Fruit fly (Drosophila melanogaster): ENCODE results near the gene Vps2.
A peak's percentile ranks its signal among the peaks of the same experiment; 100 is the strongest.

The Vps2 gene

dm6 chr3R:26008892-26009539 is 43.6 kb upstream of the Vps2 start (continued):
- TF ChIP-seq Vsx2 (GFP tag; optimal IDR thresholded peaks at IDR 0.05; ENCODE audit: partially characterized antibody) (no peak), CrebA (GFP tag; optimal IDR thresholded peaks at IDR 0.05; ENCODE audit: borderline replicate concordance) (peak; percentile 39), usp (GFP tag; optimal IDR thresholded peaks at IDR 0.05) (no peak), OdsH (GFP tag; optimal IDR thresholded peaks at IDR 0.05) (peak; percentile 98), psq (GFP tag; optimal IDR thresholded peaks at IDR 0.05) (peak; percentile 94), Dfd (GFP tag; optimal IDR thresholded peaks at IDR 0.05) (no peak), GATAd (GFP tag; optimal IDR thresholded peaks at IDR 0.05) (no peak), ey (GFP tag; optimal IDR thresholded peaks at IDR 0.05) (peak; percentile 98)

dm6 chr3R:26009766-26010414 is 42.7 kb upstream of the Vps2 start:
- TF ChIP-seq lola (GFP tag; optimal IDR thresholded peaks at IDR 0.05) = no peak
- TF ChIP-seq CG9705 (GFP tag; optimal IDR thresholded peaks at IDR 0.05) = no peak
- TF ChIP-seq fru (GFP tag; optimal IDR thresholded peaks at IDR 0.05) = no peak
- TF ChIP-seq psq (GFP tag; optimal IDR thresholded peaks at IDR 0.05) = no peak
- no peak for TF ChIP-seq rgr (GFP tag; optimal IDR thresholded peaks at IDR 0.05)
- TF ChIP-seq jim (GFP tag; optimal IDR thresholded peaks at IDR 0.05) = no peak
- no peak for TF ChIP-seq Hr83 (GFP tag; optimal IDR thresholded peaks at IDR 0.05; ENCODE audit: poor library complexity, severe bottlenecking)
- TF ChIP-seq dmrt93B (GFP tag; optimal IDR thresholded peaks at IDR 0.05) = no peak

- TF ChIP-seq woc (GFP tag; optimal IDR thresholded peaks at IDR 0.05) (peak; percentile 8), dl (GFP tag; optimal IDR thresholded peaks at IDR 0.05; ENCODE audit: insufficient read depth in 1 of 2, partially characterized antibody in 2 of 2) (no peak), CrebA (GFP tag; optimal IDR thresholded peaks at IDR 0.05; ENCODE audit: borderline replicate concordance) (peak; percentile 33), usp (GFP tag; optimal IDR thresholded peaks at IDR 0.05) (no peak), sage (GFP tag; optimal IDR thresholded peaks at IDR 0.05) (no peak), foxo (GFP tag; optimal IDR thresholded peaks at IDR 0.05) (no peak), brk (GFP tag; optimal IDR thresholded peaks at IDR 0.05) (no peak), Hr78 (GFP tag; optimal IDR thresholded peaks at IDR 0.05) (no peak), OdsH (GFP tag; optimal IDR thresholded peaks at IDR 0.05) (no peak), Jra (GFP tag; optimal IDR thresholded peaks at IDR 0.05) (no peak), dmrt93B (GFP tag; optimal IDR thresholded peaks at IDR 0.05) (no peak), CG32264 (GFP tag; optimal IDR thresholded peaks at IDR 0.05) (no peak), ey (GFP tag; optimal IDR thresholded peaks at IDR 0.05) (no peak), N (GFP tag; optimal IDR thresholded peaks at IDR 0.05) (no peak), h (GFP tag; optimal IDR thresholded peaks at IDR 0.05) (no peak), Dif (GFP tag; optimal IDR thresholded peaks at IDR 0.05; ENCODE audit: partially characterized antibody) (peak; percentile 57), pan (optimal IDR thresholded peaks at IDR 0.05) (no peak), tai (GFP tag; optimal IDR thresholded peaks at IDR 0.05) (no peak), Vsx2 (GFP tag; optimal IDR thresholded peaks at IDR 0.05; ENCODE audit: partially characterized antibody) (peak; percentile 44), Hr83 (GFP tag; optimal IDR thresholded peaks at IDR 0.05; ENCODE audit: poor library complexity, severe bottlenecking) (peak; percentile 2), Abd-B (GFP tag; optimal IDR thresholded peaks at IDR 0.05) (no peak), dsf (GFP tag; optimal IDR thresholded peaks at IDR 0.05; ENCODE audit: borderline replicate concordance) (no peak), Mio (GFP tag; optimal IDR thresholded peaks at IDR 0.05) (no peak), rgr (GFP tag; optimal IDR thresholded peaks at IDR 0.05) (no peak), CG9705 (GFP tag; optimal IDR thresholded peaks at IDR 0.05) (no peak), Rel (GFP tag; optimal IDR thresholded peaks at IDR 0.05) (no peak), Rel (tag; optimal IDR thresholded peaks at IDR 0.05) (peak; percentile 40), br (GFP tag; optimal IDR thresholded peaks at IDR 0.05) (peak; percentile 11), sv (GFP tag; optimal IDR thresholded peaks at IDR 0.05) (no peak), GATAd (GFP tag; optimal IDR thresholded peaks at IDR 0.05) (no peak), Myc (optimal IDR thresholded peaks at IDR 0.05) (no peak), jim (GFP tag; optimal IDR thresholded peaks at IDR 0.05) (no peak), lola (GFP tag; optimal IDR thresholded peaks at IDR 0.05) (no peak), HLH106 (tag; optimal IDR thresholded peaks at IDR 0.05) (no peak), Dfd (GFP tag; optimal IDR thresholded peaks at IDR 0.05) (no peak), Hnf4 (GFP tag; optimal IDR thresholded peaks at IDR 0.05) (no peak), psq (GFP tag; optimal IDR thresholded peaks at IDR 0.05) (no peak), Sp1 (GFP tag; optimal IDR thresholded peaks at IDR 0.05) (peak; percentile 17), fru (GFP tag; optimal IDR thresholded peaks at IDR 0.05) (peak; percentile 28)
These were observed 42.0 kb upstream of the Vps2 start for dm6 chr3R:26010628-26011027.
